Fruit fly (Drosophila melanogaster): ENCODE measurements around the gene CG34355.

Gene CG34355

dm6 chr3R:23890886-23891285 lies 87.2 kb downstream of the CG34355 start, which contains the start of gene TfIIA-S (continued):
- TF ChIP-seq Dip3 (GFP tag; optimal IDR thresholded peaks at IDR 0.05) (peak; percentile 88), gcm2 (GFP tag; optimal IDR thresholded peaks at IDR 0.05) (peak; percentile 19), CG10462 (GFP tag; optimal IDR thresholded peaks at IDR 0.05) (no peak), crol (GFP tag; IDR thresholded peaks at IDR 0.05) (no peak), CG15269 (tag; optimal IDR thresholded peaks at IDR 0.05) (peak; percentile 31), CG12744 (GFP tag; optimal IDR thresholded peaks at IDR 0.05) (peak; percentile 69), CG31388 (GFP tag; optimal IDR thresholded peaks at IDR 0.05) (peak; percentile 55), CG5245 (GFP tag; optimal IDR thresholded peaks at IDR 0.05) (peak; percentile 71), CG11695 (GFP tag; IDR thresholded peaks at IDR 0.05) (no peak), CG32772 (GFP tag; IDR thresholded peaks at IDR 0.05) (no peak), hbn (GFP tag; IDR thresholded peaks at IDR 0.05; ENCODE audit: partially characterized antibody) (no peak), Nf-YC (tag; optimal IDR thresholded peaks at IDR 0.05) (peak; percentile 56), CG10654 (GFP tag; optimal IDR thresholded peaks at IDR 0.05) (peak; percentile 74), CG9932 (GFP tag; IDR thresholded peaks at IDR 0.05) (no peak), disco-r (GFP tag; optimal IDR thresholded peaks at IDR 0.05) (peak; percentile 60), btn (GFP tag; optimal IDR thresholded peaks at IDR 0.05) (peak; percentile 39), sob (GFP tag; IDR thresholded peaks at IDR 0.05) (no peak), psq (GFP tag; optimal IDR thresholded peaks at IDR 0.05) (peak; percentile 35), CG34376 (GFP tag; optimal IDR thresholded peaks at IDR 0.05) (peak; percentile 60), trh (GFP tag; optimal IDR thresholded peaks at IDR 0.05) (peak; percentile 64), MESR4 (GFP tag; optimal IDR thresholded peaks at IDR 0.05) (peak; percentile 94), CG7987 (GFP tag; optimal IDR thresholded peaks at IDR 0.05) (peak; percentile 83), scrt (GFP tag; optimal IDR thresholded peaks at IDR 0.05) (peak; percentile 98), sd (tag; optimal IDR thresholded peaks at IDR 0.05) (no peak), nom (GFP tag; optimal IDR thresholded peaks at IDR 0.05) (peak; percentile 35), grn (GFP tag; optimal IDR thresholded peaks at IDR 0.05) (peak; percentile 42), CG18011 (GFP tag; optimal IDR thresholded peaks at IDR 0.05) (peak; percentile 37), prd (optimal IDR thresholded peaks at IDR 0.05) (no peak), prd (GFP tag; IDR thresholded peaks at IDR 0.05) (no peak), vfl (GFP tag; optimal IDR thresholded peaks at IDR 0.05) (peak; percentile 88), CG17328 (GFP tag; IDR thresholded peaks at IDR 0.05) (no peak), CG15011 (GFP tag; optimal IDR thresholded peaks at IDR 0.05) (no peak), CG13624 (GFP tag; optimal IDR thresholded peaks at IDR 0.05) (peak; percentile 92), wdn (GFP tag; IDR thresholded peaks at IDR 0.05) (no peak), Poxn (GFP tag; IDR thresholded peaks at IDR 0.05) (no peak), CG4404 (GFP tag; IDR thresholded peaks at IDR 0.05) (no peak), grau (tag; optimal IDR thresholded peaks at IDR 0.05) (peak; percentile 63), kni (GFP tag; optimal IDR thresholded peaks at IDR 0.05) (peak; percentile 58), mld (GFP tag; IDR thresholded peaks at IDR 0.05; ENCODE audit: partially characterized antibody) (no peak), Dfd (GFP tag; optimal IDR thresholded peaks at IDR 0.05) (no peak), CG14860 (GFP tag; IDR thresholded peaks at IDR 0.05; ENCODE audit: partially characterized antibody) (no peak), gem (tag; optimal IDR thresholded peaks at IDR 0.05) (no peak), hb (GFP tag; IDR thresholded peaks at IDR 0.05; ENCODE audit: partially characterized antibody) (no peak), stwl (tag; optimal IDR thresholded peaks at IDR 0.05) (peak; percentile 94), CG1024 (GFP tag; IDR thresholded peaks at IDR 0.05) (no peak), Tbp (GFP tag; optimal IDR thresholded peaks at IDR 0.05) (no peak), fru (optimal IDR thresholded peaks at IDR 0.05) (no peak), CG9817 (tag; optimal IDR thresholded peaks at IDR 0.05) (peak; percentile 76), toy (GFP tag; IDR thresholded peaks at IDR 0.05) (no peak), CG12769 (tag; optimal IDR thresholded peaks at IDR 0.05) (no peak), CG17568 (GFP tag; optimal IDR thresholded peaks at IDR 0.05) (no peak), otp (GFP tag; IDR thresholded peaks at IDR 0.05) (no peak), CG31441 (GFP tag; IDR thresholded peaks at IDR 0.05) (no peak)

Measured in whole organism, embryonic.